Fruit fly (Drosophila melanogaster) whole organism, pupa: ENCODE measurements around the gene CG43402.

Source experiments
- Ets98B ChIP-seq: fragments of 200-800 bp; sonication (Bioruptor generic); IDR thresholded peaks from 2 replicates; pipeline ENCODE4 v1.3.6; 2022; ENCODE audit warnings: missing biosample characterization, missing genetic modification characterization
- Pif1B ChIP-seq: fragments of 200-800 bp; sonication (Bioruptor generic); optimal IDR thresholded peaks from 3 replicates; lab custom pipeline; 2016; ENCODE audit warnings: missing biosample characterization, missing genetic modification characterization

dm6 chr2L:1455498-1455897, 13.1 kb downstream of the CG43402 start:
- TF ChIP-seq Pif1B (GFP tag; lab: Kevin White, UChicago) (no peak), Ets98B (GFP tag; lab: Robert Waterston, UW) (no peak)
